Worm (Caenorhabditis elegans) whole organism, L4 larva: ENCODE data around the gene Y94H6A.12.

Source experiments
- F37D6.2 ChIP-seq: sonication (generic microtip); optimal IDR thresholded peaks from 2 replicates; lab custom pipeline; 2016; ENCODE audit warnings: mild to moderate bottlenecking, missing genetic modification characterization, missing compliant biosample characterization
- T20F7.1 ChIP-seq: fragments of 200-800 bp; sonication (Bioruptor generic); optimal IDR thresholded peaks from 2 replicates; lab custom pipeline; 2018; ENCODE audit warnings: mild to moderate bottlenecking, missing genetic modification characterization, missing compliant biosample characterization
- T26A8.4 ChIP-seq: fragments of 200-800 bp; sonication (Bioruptor generic); IDR thresholded peaks from 2 replicates; pipeline ENCODE4 v1.3.6; 2022; ENCODE audit warnings: missing genetic modification characterization, missing compliant biosample characterization
- Y105C5A.15 ChIP-seq: fragments of 200-800 bp; sonication (Bioruptor generic); IDR thresholded peaks from 2 replicates; pipeline ENCODE4 v1.3.6; 2022; ENCODE audit warnings: missing genetic modification characterization, missing compliant biosample characterization
- aha-1 ChIP-seq: fragments of 150-350 bp; peaks from one replicate; lab custom pipeline; 2014; ENCODE audit warnings: missing biosample characterization, missing genetic modification characterization
- ama-1 ChIP-seq: fragments of 150-350 bp; optimal IDR thresholded peaks from 2 replicates; lab custom pipeline; 2014; ENCODE audit warnings: inconsistent platforms, mixed read lengths
- arid-1 ChIP-seq: fragments of 200-800 bp; sonication (Bioruptor generic); conservative IDR thresholded peaks from 2 replicates; pipeline ENCODE4 v1.3.6; 2022; ENCODE audit warnings: missing genetic modification reagents, missing genetic modification characterization, missing compliant biosample characterization
- attf-4 ChIP-seq: sonication (generic microtip); optimal IDR thresholded peaks from 3 replicates; lab custom pipeline; 2017; ENCODE audit warnings: missing biosample characterization, missing genetic modification characterization
- ceh-20 ChIP-seq: fragments of 200-800 bp; sonication (Bioruptor generic); IDR thresholded peaks from 2 replicates; pipeline ENCODE4 v1.3.6; 2022; ENCODE audit warnings: missing genetic modification reagents, missing genetic modification characterization, missing compliant biosample characterization
- ceh-28 ChIP-seq: fragments of 150-350 bp; optimal IDR thresholded peaks from 2 replicates; lab custom pipeline; 2014; ENCODE audit warnings: missing biosample characterization, missing genetic modification reagents, missing genetic modification characterization
- ceh-32 ChIP-seq: sonication (generic microtip); optimal IDR thresholded peaks from 2 replicates; lab custom pipeline; 2016; ENCODE audit warnings: mild to moderate bottlenecking, missing genetic modification characterization, missing compliant biosample characterization; ENCODE audit not compliant: poor library complexity
- ceh-62 ChIP-seq: sonication (generic microtip); optimal IDR thresholded peaks from 2 replicates; lab custom pipeline; 2017; ENCODE audit warnings: missing biosample characterization, missing genetic modification characterization
- ctbp-1 ChIP-seq: fragments of 200-800 bp; sonication (Bioruptor generic); IDR thresholded peaks from 2 replicates; pipeline ENCODE4 v1.3.6; 2022; ENCODE audit warnings: missing genetic modification reagents, missing genetic modification characterization, missing compliant biosample characterization
- dmd-6 ChIP-seq: fragments of 200-800 bp; sonication (Bioruptor generic); IDR thresholded peaks from 2 replicates; pipeline ENCODE4 v1.3.6; 2022; ENCODE audit warnings: missing genetic modification reagents, missing genetic modification characterization, missing compliant biosample characterization
- dmd-9 ChIP-seq: fragments of 200-800 bp; sonication (Bioruptor generic); IDR thresholded peaks from 2 replicates; pipeline ENCODE4 v1.3.6; 2022; ENCODE audit warnings: missing genetic modification reagents, missing genetic modification characterization, missing compliant biosample characterization
- dpl-1 ChIP-seq: fragments of 150-350 bp; optimal IDR thresholded peaks from 2 replicates; lab custom pipeline; 2014; ENCODE audit warnings: missing biosample characterization, missing genetic modification reagents, missing genetic modification characterization
- duxl-1 ChIP-seq: sonication (generic microtip); optimal IDR thresholded peaks from 2 replicates; lab custom pipeline; 2016; ENCODE audit warnings: mild to moderate bottlenecking, missing genetic modification characterization, moderate library complexity, missing compliant biosample characterization; ENCODE audit not compliant: poor library complexity
- dve-1 ChIP-seq: sonication (generic microtip); optimal IDR thresholded peaks from 2 replicates; lab custom pipeline; 2017; ENCODE audit warnings: antibody characterized with exemption, mild to moderate bottlenecking, missing genetic modification characterization, missing compliant biosample characterization; ENCODE audit not compliant: insufficient read depth
- egl-43 ChIP-seq: fragments of 200-800 bp; sonication (Bioruptor generic); IDR thresholded peaks from 2 replicates; pipeline ENCODE4 v1.3.6; 2022; ENCODE audit warnings: missing genetic modification reagents, missing genetic modification characterization, missing compliant biosample characterization
- gei-8 ChIP-seq: fragments of 200-800 bp; sonication (Bioruptor generic); optimal IDR thresholded peaks from 2 replicates; lab custom pipeline; 2018; ENCODE audit warnings: mild to moderate bottlenecking, missing genetic modification characterization, missing compliant biosample characterization
- hif-1 ChIP-seq, 2 experiments: sonication (generic microtip); optimal IDR thresholded peaks; 2 replicates each; lab custom pipeline; 2016 to 2017; ENCODE audit warnings: missing compliant biosample characterization in 2 of 2, missing genetic modification characterization in 2 of 2, missing genetic modification reagents in 2 of 2, missing genotype in 2 of 2, mild to moderate bottlenecking in 1 of 2
- hlh-11 ChIP-seq: fragments of 200-800 bp; sonication (Bioruptor generic); optimal IDR thresholded peaks from 2 replicates; lab custom pipeline; 2018; ENCODE audit warnings: mild to moderate bottlenecking, missing genetic modification characterization, missing compliant biosample characterization
- hlh-30 ChIP-seq: sonication (generic microtip); optimal IDR thresholded peaks from 2 replicates; lab custom pipeline; 2017; ENCODE audit warnings: antibody characterized with exemption, mild to moderate bottlenecking, missing genetic modification characterization, missing compliant biosample characterization; ENCODE audit not compliant: insufficient read depth
- hmg-1.1 ChIP-seq: fragments of 200-800 bp; sonication (Bioruptor generic); IDR thresholded peaks from 2 replicates; pipeline ENCODE4 v1.3.6; 2022; ENCODE audit warnings: missing genetic modification reagents, missing genetic modification characterization, missing compliant biosample characterization
- lim-7 ChIP-seq: fragments of 200-800 bp; sonication (Bioruptor generic); IDR thresholded peaks from 2 replicates; pipeline ENCODE4 v1.3.6; 2022; ENCODE audit warnings: missing genetic modification characterization, missing compliant biosample characterization
- lin-1 ChIP-seq: fragments of 200-800 bp; sonication (Bioruptor generic); IDR thresholded peaks from 2 replicates; pipeline ENCODE4 v1.3.6; 2022; ENCODE audit warnings: missing genetic modification reagents, missing genetic modification characterization, missing compliant biosample characterization
- lin-13 ChIP-seq: fragments of 150-350 bp; optimal IDR thresholded peaks from 2 replicates; lab custom pipeline; 2014; ENCODE audit warnings: missing biosample characterization, missing genetic modification reagents, missing genetic modification characterization
- lin-38 ChIP-seq: fragments of 200-800 bp; sonication (Bioruptor generic); IDR thresholded peaks from 2 replicates; pipeline ENCODE4 v1.3.6; 2022; ENCODE audit warnings: missing genetic modification reagents, missing genetic modification characterization, missing compliant biosample characterization
- lir-3 ChIP-seq: sonication (generic microtip); optimal IDR thresholded peaks from 2 replicates; lab custom pipeline; 2016; ENCODE audit warnings: mild to moderate bottlenecking, missing genetic modification characterization, missing compliant biosample characterization
- lsy-2 ChIP-seq, 2 experiments: fragments of 150-350 bp in 1 of 2; sonication (generic microtip) in 1 of 2; optimal IDR thresholded peaks; 2 replicates each; lab custom pipeline; 2014 to 2017; ENCODE audit warnings: missing biosample characterization in 2 of 2, missing genetic modification characterization in 2 of 2
- mdl-1 ChIP-seq, 2 experiments: fragments of 150-350 bp in 1 of 2; sonication (generic microtip) in 1 of 2; optimal IDR thresholded peaks; 2 replicates each; lab custom pipeline; 2014 to 2017; ENCODE audit warnings: missing biosample characterization in 2 of 2, missing genetic modification characterization in 2 of 2
- mep-1 ChIP-seq: fragments of 150-350 bp; sonication (generic microtip); optimal IDR thresholded peaks from 3 replicates; lab custom pipeline; 2014; ENCODE audit warnings: missing biosample characterization, missing genetic modification characterization
- mes-2 ChIP-seq: sonication (generic microtip); optimal IDR thresholded peaks from 2 replicates; lab custom pipeline; 2016; ENCODE audit warnings: missing genotype, mild to moderate bottlenecking, missing genetic modification characterization, missing compliant biosample characterization; ENCODE audit not compliant: poor library complexity, severe bottlenecking
- nhr-102 ChIP-seq: sonication (generic microtip); optimal IDR thresholded peaks from 2 replicates; lab custom pipeline; 2016; ENCODE audit warnings: mild to moderate bottlenecking, missing genetic modification characterization, moderate library complexity, missing compliant biosample characterization
- nhr-48 ChIP-seq: sonication (generic microtip); optimal IDR thresholded peaks from 2 replicates; lab custom pipeline; 2016; ENCODE audit warnings: mild to moderate bottlenecking, missing genetic modification characterization, missing compliant biosample characterization
- nhr-6 ChIP-seq: fragments of 150-350 bp; optimal IDR thresholded peaks from 2 replicates; lab custom pipeline; 2014; ENCODE audit warnings: missing biosample characterization, missing genetic modification characterization
- pha-4 ChIP-seq, 2 experiments: fragments of 150-350 bp in 1 of 2; fragments of 200-800 bp in 1 of 2; sonication (Bioruptor generic) in 1 of 2; IDR thresholded peaks in 1 of 2; optimal IDR thresholded peaks in 1 of 2; 2 replicates each; pipeline versions ENCODE4 v1.3.6 to Lab custom; 2014 to 2022; ENCODE audit warnings: missing genetic modification characterization in 2 of 2, missing genetic modification reagents in 2 of 2, missing biosample characterization in 1 of 2, missing compliant biosample characterization in 1 of 2
- rbr-2 ChIP-seq: sonication (generic microtip); optimal IDR thresholded peaks from 2 replicates; lab custom pipeline; 2016; ENCODE audit warnings: missing genotype, missing genetic modification characterization, missing compliant biosample characterization
- unc-130 ChIP-seq: sonication (generic microtip); optimal IDR thresholded peaks from 2 replicates; lab custom pipeline; 2016; ENCODE audit warnings: missing genetic modification reagents, missing genetic modification characterization, missing compliant biosample characterization
- unc-62 ChIP-seq, 3 experiments: fragments of 150-350 bp in 1 of 3; sonication (generic microtip); optimal IDR thresholded peaks in 2 of 3; peaks in 1 of 3; 1 replicate in 1 of 3; 2 replicates in 2 of 3; lab custom pipeline; 2014 to 2017; ENCODE audit warnings: missing biosample characterization in 3 of 3, missing genetic modification characterization in 3 of 3, missing genetic modification reagents in 3 of 3, missing genotype in 1 of 3
- zag-1 ChIP-seq: fragments of 150-350 bp; optimal IDR thresholded peaks from 2 replicates; lab custom pipeline; 2014; ENCODE audit warnings: missing biosample characterization, missing genetic modification characterization
- zfp-2 ChIP-seq: sonication (generic microtip); optimal IDR thresholded peaks from 2 replicates; lab custom pipeline; 2016; ENCODE audit warnings: mild to moderate bottlenecking, missing genetic modification characterization, missing compliant biosample characterization
- ztf-7 ChIP-seq: fragments of 150-350 bp; optimal IDR thresholded peaks from 2 replicates; lab custom pipeline; 2014; ENCODE audit warnings: missing biosample characterization, missing genetic modification characterization

Gene Y94H6A.12

DNA sequence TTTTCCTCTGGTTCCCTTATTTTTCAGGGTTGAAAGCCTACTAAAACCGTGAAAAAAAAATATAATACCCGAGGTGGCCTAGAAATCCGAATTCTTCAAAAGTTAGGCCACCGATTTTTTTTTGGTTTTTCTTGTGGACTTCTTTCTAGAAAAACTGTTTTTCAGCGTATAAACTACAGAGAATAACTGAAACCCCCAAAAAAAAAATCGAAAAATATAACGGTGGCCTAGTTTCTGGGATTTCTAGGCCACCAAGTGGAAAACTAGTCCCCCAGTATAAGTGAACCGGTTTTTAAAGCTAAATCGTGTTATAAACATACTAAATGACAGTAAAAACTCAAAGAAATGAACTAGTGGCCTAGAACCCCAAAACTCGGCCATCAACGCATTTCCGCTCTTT, 7.2 kb downstream of the Y94H6A.12 start:
- TF ChIP-seq mdl-1 (tag; optimal IDR thresholded peaks at IDR 0.05; lab: Kevin White, UChicago) (no peak), attf-4 (tag; lab: Kevin White, UChicago) (no peak), hmg-1.1 (GFP tag; lab: Robert Waterston, UW) (no peak), lin-1 (no peak), ceh-32 (tag; lab: Kevin White, UChicago) (no peak), nhr-48 (tag; lab: Kevin White, UChicago) (no peak), aha-1 (tag; lab: Kevin White, UChicago) (peak; percentile 86), Y105C5A.15 (GFP tag; lab: Robert Waterston, UW) (no peak), lir-3 (tag; lab: Kevin White, UChicago) (no peak), ztf-7 (tag; lab: Kevin White, UChicago) (no peak), unc-62 (GFP tag; optimal IDR thresholded peaks at IDR 0.05 in 1 of 2; lab: Kevin White, UChicago) (peak in 1 of 2 experiments; percentile 81), unc-62 (tag; optimal IDR thresholded peaks at IDR 0.05; lab: Kevin White, UChicago) (no peak), ceh-28 (no peak), gei-8 (GFP tag; lab: Kevin White, UChicago) (no peak), lim-7 (GFP tag; lab: Robert Waterston, UW) (no peak), nhr-6 (tag; lab: Kevin White, UChicago) (no peak), zfp-2 (tag; lab: Kevin White, UChicago) (no peak), zag-1 (tag; lab: Kevin White, UChicago) (no peak), ceh-62 (no peak)
- TF ChIP-seq, all 104 proteins: peak for 2

DNA sequence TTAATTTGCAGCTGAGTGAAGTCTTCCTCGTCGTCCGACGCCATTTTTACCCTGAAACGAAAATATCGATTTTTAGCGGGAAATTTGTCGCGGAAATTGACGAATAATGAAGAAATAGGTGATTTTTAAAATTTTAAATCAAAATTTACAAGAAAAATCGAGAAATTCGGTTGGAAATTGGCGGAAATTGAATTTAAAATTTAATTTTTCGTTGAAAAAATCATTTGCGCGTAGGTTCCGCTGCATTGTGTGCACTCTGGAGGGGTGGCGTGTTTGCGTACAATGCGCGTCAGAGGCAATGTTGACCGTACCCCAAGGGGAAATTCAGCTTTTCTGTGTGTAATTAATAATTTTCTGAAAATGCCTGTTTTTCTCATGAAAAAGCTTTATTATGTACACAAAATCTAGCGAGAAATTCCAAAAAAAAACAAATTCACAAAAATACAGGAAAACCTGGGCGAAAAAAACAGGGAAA, 8.9 kb downstream of the Y94H6A.12 start, which contains the start of gene Y94H6A.5:
Gene Y94H6A.5 (minus strand): TSS at position 51 of the 475 bp plus-strand sequence.
- TF ChIP-seq dmd-6 (GFP tag; lab: Robert Waterston, UW) (peak; percentile 15; the same call in 1 of the 2 replicates), lin-38 (peak; percentile 55), unc-130 (GFP tag; lab: Kevin White, UChicago) (peak; percentile 30), ceh-20 (GFP tag; lab: Robert Waterston, UW) (0 out of 2 replicates have a peak, but pooled peaks have one; percentile 25), hif-1 (tag; optimal IDR thresholded peaks at IDR 0.05; lab: Kevin White, UChicago) (peak in 1 of 2 experiments; percentile 55), egl-43 (GFP tag; lab: Robert Waterston, UW) (no peak), lin-13 (peak; percentile 80), lir-3 (tag; lab: Kevin White, UChicago) (no peak), T26A8.4 (GFP tag; lab: Robert Waterston, UW) (peak; percentile 61), nhr-102 (tag; lab: Kevin White, UChicago) (peak; percentile 16), pha-4 (GFP tag; IDR thresholded peaks at IDR 0.05; lab: Robert Waterston, UW) (peak; percentile 16; the same call in 1 of the 2 replicates), pha-4 (tag; optimal IDR thresholded peaks at IDR 0.05; lab: Kevin White, UChicago) (no peak), F37D6.2 (tag; lab: Kevin White, UChicago) (peak; percentile 19), arid-1 (GFP tag; lab: Robert Waterston, UW) (0 out of 2 replicates have a peak, but pooled peaks have one; percentile 33), ctbp-1 (GFP tag; lab: Robert Waterston, UW) (no peak), rbr-2 (tag; lab: Kevin White, UChicago) (peak; percentile 39), ama-1 (lab: Kevin White, UChicago) (peak; percentile 89), lsy-2 (tag; optimal IDR thresholded peaks at IDR 0.05; lab: Kevin White, UChicago) (peak; percentile 55 to 97), unc-62 (GFP tag; optimal IDR thresholded peaks at IDR 0.05 in 1 of 2; lab: Kevin White, UChicago) (peak in 1 of 2 experiments; percentile 81), unc-62 (tag; optimal IDR thresholded peaks at IDR 0.05; lab: Kevin White, UChicago) (no peak), duxl-1 (tag; lab: Kevin White, UChicago) (peak; percentile 27), mes-2 (tag; lab: Kevin White, UChicago) (peak; percentile 86), mep-1 (peak; percentile 45), dve-1 (peak; percentile 17), ceh-62 (no peak), hlh-11 (tag; lab: Kevin White, UChicago) (peak; percentile 25), T20F7.1 (GFP tag; lab: Kevin White, UChicago) (no peak), hlh-30 (tag; lab: Kevin White, UChicago) (peak; percentile 55), dmd-9 (GFP tag; lab: Robert Waterston, UW) (no peak), dpl-1 (GFP tag; lab: Kevin White, UChicago) (peak; percentile 52)
